Fruit fly (Drosophila melanogaster): ENCODE data around the gene Hr83.

Hr83 gene

dm6 chr3R:6383466-6383769, 34.4 kb downstream of the Hr83 start:
- no peak for TF ChIP-seq fru (GFP tag; optimal IDR thresholded peaks at IDR 0.05)
- no peak for TF ChIP-seq Vsx2 (GFP tag; optimal IDR thresholded peaks at IDR 0.05; ENCODE audit: partially characterized antibody)
- TF ChIP-seq ey (GFP tag; optimal IDR thresholded peaks at IDR 0.05): no peak
- no peak for TF ChIP-seq Dfd (GFP tag; optimal IDR thresholded peaks at IDR 0.05)
- no peak for TF ChIP-seq Sp1 (GFP tag; optimal IDR thresholded peaks at IDR 0.05)

DNA sequence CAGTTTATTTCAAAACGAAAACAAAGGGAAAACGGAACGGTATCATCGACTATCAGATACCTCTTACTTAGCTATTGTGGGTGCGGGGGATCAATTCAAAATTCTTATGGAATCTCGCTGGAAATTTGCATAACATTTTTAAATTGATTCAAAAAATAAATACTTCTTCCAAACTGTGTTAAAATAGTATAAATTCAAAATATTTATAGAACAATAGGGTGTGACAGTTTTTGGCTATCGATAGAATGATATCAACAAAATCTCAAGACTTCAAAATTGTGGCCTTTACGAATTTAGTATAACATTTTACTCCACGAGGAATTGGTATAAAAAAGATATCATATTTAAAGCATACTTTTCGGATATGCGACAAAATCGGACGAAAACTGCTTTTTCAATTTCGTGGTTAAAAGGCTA, 39.4 kb downstream of the Hr83 start:
- TF ChIP-seq Dif (GFP tag; optimal IDR thresholded peaks at IDR 0.05; ENCODE audit: partially characterized antibody) (no peak), dsf (GFP tag; optimal IDR thresholded peaks at IDR 0.05; ENCODE audit: borderline replicate concordance) (no peak), Hnf4 (GFP tag; optimal IDR thresholded peaks at IDR 0.05) (peak; percentile 0), Myc (optimal IDR thresholded peaks at IDR 0.05) (peak; percentile 20), sage (GFP tag; optimal IDR thresholded peaks at IDR 0.05) (peak; percentile 4), foxo (GFP tag; optimal IDR thresholded peaks at IDR 0.05) (peak in 1 of 2 experiments; percentile 7), Abd-B (GFP tag; optimal IDR thresholded peaks at IDR 0.05) (no peak)

DNA sequence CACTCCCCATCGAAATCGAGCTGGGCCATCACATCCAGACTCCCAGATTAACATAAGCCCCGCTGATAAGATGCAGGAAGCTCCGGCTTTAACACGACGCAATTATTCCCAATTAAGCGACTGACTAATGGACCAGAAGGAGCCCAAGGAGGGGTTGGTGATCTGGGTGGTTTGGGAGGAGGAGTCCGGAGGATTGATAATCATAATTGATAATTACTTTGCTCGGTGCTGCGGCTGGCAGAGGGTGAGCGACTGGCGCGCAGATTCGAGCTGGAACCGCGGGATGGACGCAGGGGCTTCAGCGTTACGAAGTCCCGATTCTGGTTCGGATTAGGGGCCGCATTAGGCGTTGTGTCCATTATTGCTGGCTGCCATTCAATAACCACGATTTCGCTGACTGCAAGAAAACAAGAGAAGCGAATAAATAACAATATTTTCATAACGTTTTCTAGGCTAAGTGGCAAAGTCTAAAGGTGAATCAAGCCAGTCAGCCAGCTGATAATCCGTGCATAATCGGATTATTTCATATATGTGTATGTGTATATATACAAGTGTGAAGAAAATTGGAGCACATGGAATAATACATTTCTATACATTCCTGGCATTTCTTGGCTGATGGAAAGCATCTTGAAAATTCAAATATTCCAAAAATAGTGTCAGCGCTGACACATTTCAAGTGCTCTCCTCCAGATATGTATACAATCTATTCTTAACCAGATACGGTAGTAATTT, 44.6 kb downstream of the Hr83 start:
- TF ChIP-seq OdsH (GFP tag; optimal IDR thresholded peaks at IDR 0.05) (no peak), GATAd (GFP tag; optimal IDR thresholded peaks at IDR 0.05) (no peak), fru (GFP tag; optimal IDR thresholded peaks at IDR 0.05) (no peak), CG32264 (GFP tag; optimal IDR thresholded peaks at IDR 0.05) (no peak), CG9705 (GFP tag; optimal IDR thresholded peaks at IDR 0.05) (no peak), psq (GFP tag; optimal IDR thresholded peaks at IDR 0.05) (no peak), rgr (GFP tag; optimal IDR thresholded peaks at IDR 0.05) (no peak), dl (GFP tag; optimal IDR thresholded peaks at IDR 0.05; ENCODE audit: insufficient read depth in 1 of 2, partially characterized antibody in 2 of 2) (no peak), Rel (GFP tag; optimal IDR thresholded peaks at IDR 0.05) (no peak), Rel (tag; optimal IDR thresholded peaks at IDR 0.05) (no peak), Hr83 (GFP tag; optimal IDR thresholded peaks at IDR 0.05; ENCODE audit: poor library complexity, severe bottlenecking) (no peak), tai (GFP tag; optimal IDR thresholded peaks at IDR 0.05) (no peak), foxo (GFP tag; optimal IDR thresholded peaks at IDR 0.05) (no peak), Hr78 (GFP tag; optimal IDR thresholded peaks at IDR 0.05) (no peak)

dm6 chr3R:6394247-6394522, 45.1 kb downstream of the Hr83 start:
- TF ChIP-seq CrebA (GFP tag; optimal IDR thresholded peaks at IDR 0.05; ENCODE audit: borderline replicate concordance): no peak
- TF ChIP-seq sv (GFP tag; optimal IDR thresholded peaks at IDR 0.05): no peak
- no peak for TF ChIP-seq HLH106 (tag; optimal IDR thresholded peaks at IDR 0.05)

DNA sequence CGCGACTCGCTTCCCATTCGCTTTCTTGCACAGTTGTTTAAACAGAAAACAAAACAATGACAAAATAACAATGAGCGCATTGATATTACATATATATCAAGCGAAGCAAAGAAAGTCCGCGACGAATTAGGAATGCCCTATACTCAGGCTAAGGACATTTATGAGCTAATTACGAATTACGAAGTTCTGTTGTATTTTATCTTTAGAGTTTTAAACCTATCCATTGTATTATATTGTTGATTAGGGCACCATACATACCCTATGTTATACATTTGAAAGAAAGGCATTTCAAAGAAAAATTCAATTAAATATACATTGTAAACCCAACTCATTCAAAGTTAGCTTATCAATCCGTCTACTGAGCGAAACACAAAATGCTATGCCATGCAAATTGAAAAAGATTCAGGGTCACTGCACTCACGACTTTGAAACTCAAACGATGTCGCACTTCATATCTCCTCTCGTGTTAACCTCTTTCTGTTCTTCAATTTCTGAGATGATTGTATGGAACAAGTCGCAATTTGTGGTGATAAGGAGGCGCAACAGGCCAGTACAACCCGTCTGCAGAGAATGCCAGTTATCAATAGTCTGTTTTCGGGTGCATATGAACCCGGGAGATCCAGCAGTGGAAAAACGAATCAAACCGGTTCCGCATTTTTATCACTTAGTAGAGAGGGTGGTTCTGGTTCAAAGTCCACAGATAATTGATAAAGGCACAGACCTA, 46.7 kb downstream of the Hr83 start:
- no peak for TF ChIP-seq dl (GFP tag; optimal IDR thresholded peaks at IDR 0.05; ENCODE audit: insufficient read depth in 1 of 2, partially characterized antibody in 2 of 2)
- no peak for TF ChIP-seq sv (GFP tag; optimal IDR thresholded peaks at IDR 0.05)
- peak; percentile 79 for TF ChIP-seq ey (GFP tag; optimal IDR thresholded peaks at IDR 0.05)
- TF ChIP-seq Hr78 (GFP tag; optimal IDR thresholded peaks at IDR 0.05): no peak
- TF ChIP-seq OdsH (GFP tag; optimal IDR thresholded peaks at IDR 0.05): peak; percentile 77
- TF ChIP-seq fru (GFP tag; optimal IDR thresholded peaks at IDR 0.05): peak; percentile 85
- TF ChIP-seq Hnf4 (GFP tag; optimal IDR thresholded peaks at IDR 0.05): peak; percentile 73
- no peak for TF ChIP-seq Rel (GFP tag; optimal IDR thresholded peaks at IDR 0.05)
- peak; percentile 32 for TF ChIP-seq Rel (tag; optimal IDR thresholded peaks at IDR 0.05)
- TF ChIP-seq dmrt93B (GFP tag; optimal IDR thresholded peaks at IDR 0.05): peak; percentile 61
- TF ChIP-seq jim (GFP tag; optimal IDR thresholded peaks at IDR 0.05): no peak
- TF ChIP-seq pan (optimal IDR thresholded peaks at IDR 0.05): no peak
- peak; percentile 69 for TF ChIP-seq sage (GFP tag; optimal IDR thresholded peaks at IDR 0.05)
- TF ChIP-seq Sp1 (GFP tag; optimal IDR thresholded peaks at IDR 0.05): peak; percentile 76
- peak; percentile 69 for TF ChIP-seq tai (GFP tag; optimal IDR thresholded peaks at IDR 0.05)
- TF ChIP-seq Vsx2 (GFP tag; optimal IDR thresholded peaks at IDR 0.05; ENCODE audit: partially characterized antibody): no peak
- TF ChIP-seq Abd-B (GFP tag; optimal IDR thresholded peaks at IDR 0.05): no peak
- no peak for TF ChIP-seq Dfd (GFP tag; optimal IDR thresholded peaks at IDR 0.05)
- TF ChIP-seq br (GFP tag; optimal IDR thresholded peaks at IDR 0.05): peak; percentile 80
- TF ChIP-seq CG9705 (GFP tag; optimal IDR thresholded peaks at IDR 0.05): no peak
- peak; percentile 83 for TF ChIP-seq h (GFP tag; optimal IDR thresholded peaks at IDR 0.05)
- TF ChIP-seq CG32264 (GFP tag; optimal IDR thresholded peaks at IDR 0.05): peak; percentile 42
- TF ChIP-seq Myc (optimal IDR thresholded peaks at IDR 0.05): no peak
- peak in 1 of 2 experiments; percentile 82 for TF ChIP-seq foxo (GFP tag; optimal IDR thresholded peaks at IDR 0.05)
- peak; percentile 81 for TF ChIP-seq rgr (GFP tag; optimal IDR thresholded peaks at IDR 0.05)
- TF ChIP-seq dsf (GFP tag; optimal IDR thresholded peaks at IDR 0.05; ENCODE audit: borderline replicate concordance): peak; percentile 52
- peak; percentile 70 for TF ChIP-seq HLH106 (tag; optimal IDR thresholded peaks at IDR 0.05)
- no peak for TF ChIP-seq lola (GFP tag; optimal IDR thresholded peaks at IDR 0.05)
- TF ChIP-seq woc (GFP tag; optimal IDR thresholded peaks at IDR 0.05): peak; percentile 76
- no peak for TF ChIP-seq usp (GFP tag; optimal IDR thresholded peaks at IDR 0.05)
- no peak for TF ChIP-seq Mio (GFP tag; optimal IDR thresholded peaks at IDR 0.05)
- peak; percentile 69 for TF ChIP-seq Hr83 (GFP tag; optimal IDR thresholded peaks at IDR 0.05; ENCODE audit: poor library complexity, severe bottlenecking)
- TF ChIP-seq brk (GFP tag; optimal IDR thresholded peaks at IDR 0.05): peak; percentile 50
- no peak for TF ChIP-seq GATAd (GFP tag; optimal IDR thresholded peaks at IDR 0.05)
- no peak for TF ChIP-seq CrebA (GFP tag; optimal IDR thresholded peaks at IDR 0.05; ENCODE audit: borderline replicate concordance)
